Worm (Caenorhabditis elegans) whole organism, L1 larva: ENCODE measurements around the gene pals-27.

Experiments used
- C04F5.9 ChIP-seq: sonication (generic microtip); optimal IDR thresholded peaks from 2 replicates; lab custom pipeline; 2016; ENCODE audit warnings: missing genetic modification characterization, missing compliant biosample characterization
- C16A3.4 ChIP-seq: fragments of 150-350 bp; optimal IDR thresholded peaks from 2 replicates; lab custom pipeline; 2014; ENCODE audit warnings: missing biosample characterization, missing genetic modification characterization
- C34B4.2 ChIP-seq: sonication (generic microtip); optimal IDR thresholded peaks from 2 replicates; lab custom pipeline; 2017; ENCODE audit warnings: mild to moderate bottlenecking, missing genetic modification characterization, missing compliant biosample characterization
- F16B12.6 ChIP-seq: fragments of 150-350 bp; optimal IDR thresholded peaks from 2 replicates; lab custom pipeline; 2014; ENCODE audit warnings: missing biosample characterization, missing genetic modification characterization
- aha-1 ChIP-seq: fragments of 150-350 bp; optimal IDR thresholded peaks from 2 replicates; lab custom pipeline; 2014; ENCODE audit warnings: missing biosample characterization, missing genetic modification characterization
- alr-1 ChIP-seq: fragments of 200-800 bp; sonication (Bioruptor generic); optimal IDR thresholded peaks from 2 replicates; lab custom pipeline; 2018; ENCODE audit warnings: borderline replicate concordance, mild to moderate bottlenecking, missing genetic modification characterization, missing compliant biosample characterization
- ama-1 ChIP-seq: fragments of 150-350 bp; optimal IDR thresholded peaks from 2 replicates; lab custom pipeline; 2014
- blmp-1 ChIP-seq: fragments of 150-350 bp; optimal IDR thresholded peaks from 2 replicates; lab custom pipeline; 2014; ENCODE audit warnings: missing biosample characterization, missing genetic modification characterization
- ceh-63 ChIP-seq: fragments of 200-800 bp; sonication (Bioruptor generic); optimal IDR thresholded peaks from 2 replicates; lab custom pipeline; 2018; ENCODE audit warnings: mild to moderate bottlenecking, missing genetic modification characterization, missing compliant biosample characterization
- ceh-82 ChIP-seq, 3 experiments: fragments of 150-350 bp in 1 of 3; sonication (generic microtip) in 2 of 3; optimal IDR thresholded peaks; 2 replicates each; lab custom pipeline; 2014 to 2017; ENCODE audit warnings: missing biosample characterization in 3 of 3, missing genetic modification characterization in 3 of 3
- ceh-88 ChIP-seq: fragments of 200-800 bp; sonication (Bioruptor generic); IDR thresholded peaks from 2 replicates; pipeline ENCODE4 v1.3.6; 2022; ENCODE audit warnings: missing genetic modification characterization, missing compliant biosample characterization
- ceh-90 ChIP-seq: sonication (generic microtip); optimal IDR thresholded peaks from 2 replicates; lab custom pipeline; 2016; ENCODE audit warnings: missing genetic modification characterization, missing compliant biosample characterization
- dpl-1 ChIP-seq, 3 experiments: fragments of 150-350 bp in 2 of 3; sonication (generic microtip) in 1 of 3; optimal IDR thresholded peaks; 2 replicates each; lab custom pipeline; 2014 to 2017; ENCODE audit warnings: missing biosample characterization in 3 of 3, missing genetic modification characterization in 3 of 3, missing genetic modification reagents in 3 of 3
- dsc-1 ChIP-seq: sonication (generic microtip); optimal IDR thresholded peaks from 2 replicates; lab custom pipeline; 2016; ENCODE audit warnings: mild to moderate bottlenecking, missing genetic modification characterization, missing compliant biosample characterization
- efl-1 ChIP-seq, 4 experiments: fragments of 150-350 bp; optimal IDR thresholded peaks in 3 of 4; peaks in 1 of 4; 1 replicate in 1 of 4; 2 replicates in 3 of 4; lab custom pipeline; 2014; ENCODE audit warnings: missing biosample characterization in 2 of 4, missing genetic modification characterization in 2 of 4, missing genetic modification reagents in 2 of 4
- efl-3 ChIP-seq: fragments of 200-800 bp; sonication (Bioruptor generic); optimal IDR thresholded peaks from 2 replicates; lab custom pipeline; 2018; ENCODE audit warnings: mild to moderate bottlenecking, missing genetic modification characterization, missing compliant biosample characterization
- egl-27 ChIP-seq, 2 experiments: fragments of 150-350 bp in 1 of 2; sonication (generic microtip); optimal IDR thresholded peaks; 3 replicates each; lab custom pipeline; 2017 to 2018; ENCODE audit warnings: missing biosample characterization in 2 of 2, missing genetic modification characterization in 2 of 2, missing genetic modification reagents in 2 of 2
- elt-2 ChIP-seq: sonication (generic microtip); optimal IDR thresholded peaks from 2 replicates; lab custom pipeline; 2016; ENCODE audit warnings: missing genetic modification characterization, mild to moderate bottlenecking, inconsistent platforms, missing compliant biosample characterization, missing genetic modification reagents
- elt-3 ChIP-seq, 6 experiments: fragments of 150-350 bp in 1 of 6; sonication (generic microtip); optimal IDR thresholded peaks; 2 replicates each; lab custom pipeline; 2017 to 2018; ENCODE audit warnings: missing biosample characterization in 6 of 6, missing genetic modification characterization in 6 of 6, inconsistent platforms in 1 of 6
- ets-5 ChIP-seq: fragments of 200-800 bp; sonication (Bioruptor generic); IDR thresholded peaks from 2 replicates; pipeline ENCODE4 v1.3.6; 2022; ENCODE audit warnings: missing genetic modification characterization, missing compliant biosample characterization
- fkh-10 ChIP-seq: sonication (generic microtip); optimal IDR thresholded peaks from 2 replicates; lab custom pipeline; 2017; ENCODE audit warnings: missing biosample characterization, missing genetic modification reagents, missing genetic modification characterization
- fkh-8 ChIP-seq: sonication (generic microtip); optimal IDR thresholded peaks from 2 replicates; lab custom pipeline; 2016; ENCODE audit warnings: mild to moderate bottlenecking, missing genetic modification characterization, missing compliant biosample characterization
- hpl-2 ChIP-seq: fragments of 150-350 bp; optimal IDR thresholded peaks from 2 replicates; lab custom pipeline; 2014; ENCODE audit warnings: missing biosample characterization, missing genetic modification reagents, missing genetic modification characterization
- isw-1 ChIP-seq: fragments of 200-800 bp; sonication (Bioruptor generic); IDR thresholded peaks from 2 replicates; pipeline ENCODE4 v1.3.6; 2022; ENCODE audit warnings: missing genetic modification characterization, missing compliant biosample characterization
- jun-1 ChIP-seq: fragments of 150-350 bp; optimal IDR thresholded peaks from 2 replicates; lab custom pipeline; 2014; ENCODE audit warnings: missing biosample characterization, missing genetic modification reagents, missing genetic modification characterization
- lin-14 ChIP-seq: fragments of 200-800 bp; sonication (Bioruptor generic); optimal IDR thresholded peaks from 2 replicates; lab custom pipeline; 2018; ENCODE audit warnings: mild to moderate bottlenecking, missing genetic modification characterization, moderate library complexity, missing compliant biosample characterization
- lin-15B ChIP-seq: fragments of 150-350 bp; sonication (generic microtip); optimal IDR thresholded peaks from 3 replicates; lab custom pipeline; 2014; ENCODE audit warnings: missing biosample characterization, missing genetic modification characterization
- lin-35 ChIP-seq, 2 experiments: fragments of 150-350 bp; optimal IDR thresholded peaks; 2 replicates each; lab custom pipeline; 2014; ENCODE audit warnings: missing biosample characterization in 2 of 2, missing genetic modification characterization in 2 of 2, missing genetic modification reagents in 2 of 2
- lsy-2 ChIP-seq, 2 experiments: fragments of 150-350 bp; optimal IDR thresholded peaks; 2 replicates each; lab custom pipeline; 2014; ENCODE audit warnings: missing biosample characterization in 2 of 2, missing genetic modification characterization in 2 of 2
- mab-9 ChIP-seq: fragments of 200-800 bp; sonication (Bioruptor generic); IDR thresholded peaks from 2 replicates; pipeline ENCODE4 v1.3.6; 2022; ENCODE audit warnings: missing genetic modification reagents, missing genetic modification characterization, missing compliant biosample characterization
- mdl-1 ChIP-seq, 2 experiments: fragments of 150-350 bp; optimal IDR thresholded peaks; 2 replicates each; lab custom pipeline; 2014 to 2017; ENCODE audit warnings: missing biosample characterization in 2 of 2, missing genetic modification characterization in 2 of 2, inconsistent platforms in 1 of 2
- mef-2 ChIP-seq: fragments of 150-350 bp; optimal IDR thresholded peaks from 2 replicates; lab custom pipeline; 2014; ENCODE audit warnings: missing biosample characterization, missing genetic modification characterization
- nhr-12 ChIP-seq: sonication (generic microtip); optimal IDR thresholded peaks from 2 replicates; lab custom pipeline; 2017; ENCODE audit warnings: missing biosample characterization, missing genetic modification characterization
- nhr-47 ChIP-seq: sonication (generic microtip); optimal IDR thresholded peaks from 2 replicates; lab custom pipeline; 2016; ENCODE audit warnings: mild to moderate bottlenecking, missing genetic modification characterization, moderate library complexity, missing compliant biosample characterization
- nhr-71 ChIP-seq: sonication (generic microtip); optimal IDR thresholded peaks from 2 replicates; lab custom pipeline; 2016; ENCODE audit warnings: mild to moderate bottlenecking, missing genetic modification characterization, moderate library complexity, missing compliant biosample characterization
- nhr-84 ChIP-seq: sonication (generic microtip); optimal IDR thresholded peaks from 2 replicates; lab custom pipeline; 2017; ENCODE audit warnings: missing biosample characterization, missing genetic modification characterization
- nhr-90 ChIP-seq: sonication (generic microtip); optimal IDR thresholded peaks from 2 replicates; lab custom pipeline; 2016; ENCODE audit warnings: mild to moderate bottlenecking, missing genetic modification characterization, missing compliant biosample characterization; ENCODE audit not compliant: poor library complexity
- pag-3 ChIP-seq: sonication (generic microtip); optimal IDR thresholded peaks from 2 replicates; lab custom pipeline; 2017; ENCODE audit warnings: missing genetic modification characterization, mild to moderate bottlenecking, missing compliant biosample characterization, antibody characterized with exemption, borderline replicate concordance; ENCODE audit not compliant: insufficient read depth
- pax-3 ChIP-seq: fragments of 200-800 bp; sonication (Bioruptor generic); optimal IDR thresholded peaks from 2 replicates; lab custom pipeline; 2018; ENCODE audit warnings: mild to moderate bottlenecking, missing genetic modification characterization, moderate library complexity, missing compliant biosample characterization
- snpc-4 ChIP-seq: fragments of 150-350 bp; optimal IDR thresholded peaks from 2 replicates; lab custom pipeline; 2014; ENCODE audit warnings: missing biosample characterization, missing genetic modification characterization
- snu-23 ChIP-seq: sonication (generic microtip); optimal IDR thresholded peaks from 2 replicates; lab custom pipeline; 2016; ENCODE audit warnings: missing genetic modification characterization, missing compliant biosample characterization
- swsn-7 ChIP-seq: sonication (generic microtip); optimal IDR thresholded peaks from 2 replicates; lab custom pipeline; 2016; ENCODE audit warnings: missing genetic modification characterization, missing compliant biosample characterization
- unc-62 ChIP-seq: fragments of 150-350 bp; optimal IDR thresholded peaks from 2 replicates; lab custom pipeline; 2014; ENCODE audit warnings: missing biosample characterization, missing genetic modification reagents, missing genetic modification characterization
- unc-86 ChIP-seq: sonication (generic microtip); optimal IDR thresholded peaks from 2 replicates; lab custom pipeline; 2016; ENCODE audit warnings: missing genetic modification characterization, missing compliant biosample characterization
- unc-98 ChIP-seq: fragments of 200-800 bp; sonication (Bioruptor generic); IDR thresholded peaks from 2 replicates; pipeline ENCODE4 v1.3.6; 2022; ENCODE audit warnings: missing genetic modification characterization, missing compliant biosample characterization
- vab-15 ChIP-seq: sonication (generic microtip); optimal IDR thresholded peaks from 2 replicates; lab custom pipeline; 2017; ENCODE audit warnings: missing genotype, mild to moderate bottlenecking, missing genetic modification characterization, missing compliant biosample characterization
- xbp-1 ChIP-seq: sonication (generic microtip); optimal IDR thresholded peaks from 2 replicates; lab custom pipeline; 2016; ENCODE audit warnings: missing genetic modification characterization, missing compliant biosample characterization
- ztf-11 ChIP-seq, 2 experiments: sonication (generic microtip); optimal IDR thresholded peaks; 2 replicates each; lab custom pipeline; 2016 to 2017; ENCODE audit warnings: missing genetic modification characterization in 2 of 2, missing biosample characterization in 1 of 2, missing compliant biosample characterization in 1 of 2
- ztf-4 ChIP-seq: fragments of 150-350 bp; optimal IDR thresholded peaks from 2 replicates; lab custom pipeline; 2014; ENCODE audit warnings: missing biosample characterization, missing genetic modification characterization

The pals-27 gene

ce11 chrIII:4335614-4336013 is 45.8 kb upstream of the pals-27 start:
- TF ChIP-seq lin-14 (GFP tag; lab: Kevin White, UChicago) (peak; percentile 86), nhr-71 (tag; lab: Kevin White, UChicago) (peak; percentile 34), ceh-90 (tag; lab: Kevin White, UChicago) (no peak), jun-1 (tag; lab: Kevin White, UChicago) (peak; percentile 41), alr-1 (tag; lab: Kevin White, UChicago) (no peak), C34B4.2 (tag; lab: Kevin White, UChicago) (no peak), efl-3 (GFP tag; lab: Kevin White, UChicago) (no peak), snu-23 (peak; percentile 25), ceh-82 (tag; optimal IDR thresholded peaks at IDR 0.05; lab: Kevin White, UChicago) (peak in 2 of 3 experiments; percentile 36 to 41), isw-1 (peak; percentile 39; the same call in 1 of the 2 replicates), mef-2 (tag; lab: Kevin White, UChicago) (no peak), ama-1 (no peak), snpc-4 (tag; lab: Kevin White, UChicago) (no peak), pag-3 (tag; lab: Kevin White, UChicago) (no peak), lin-35 (GFP tag; optimal IDR thresholded peaks at IDR 0.05; lab: Kevin White, UChicago) (peak in 1 of 2 experiments; percentile 37), unc-62 (no peak), nhr-84 (tag; lab: Kevin White, UChicago) (no peak), elt-3 (tag; optimal IDR thresholded peaks at IDR 0.05; lab: Kevin White, UChicago) (no peak), nhr-90 (tag; lab: Kevin White, UChicago) (no peak), ceh-88 (no peak), xbp-1 (tag; lab: Kevin White, UChicago) (peak; percentile 9), lsy-2 (tag; optimal IDR thresholded peaks at IDR 0.05; lab: Kevin White, UChicago) (peak in 1 of 2 experiments; percentile 46), pax-3 (no peak), blmp-1 (peak; percentile 7), dpl-1 (GFP tag; optimal IDR thresholded peaks at IDR 0.05; lab: Kevin White, UChicago) (peak in 1 of 3 experiments; percentile 8), aha-1 (tag; lab: Kevin White, UChicago) (no peak), fkh-8 (tag; lab: Kevin White, UChicago) (peak; percentile 66), vab-15 (tag; lab: Kevin White, UChicago) (no peak), C04F5.9 (tag; lab: Kevin White, UChicago) (no peak), mdl-1 (tag; optimal IDR thresholded peaks at IDR 0.05; lab: Kevin White, UChicago) (no peak), nhr-47 (tag; lab: Kevin White, UChicago) (peak; percentile 40), dsc-1 (tag; lab: Kevin White, UChicago) (no peak), C16A3.4 (no peak), F16B12.6 (no peak), ceh-63 (GFP tag; lab: Kevin White, UChicago) (no peak), unc-86 (tag; lab: Kevin White, UChicago) (peak; percentile 40), elt-2 (tag; lab: Kevin White, UChicago) (no peak), ets-5 (no peak), ztf-11 (tag; optimal IDR thresholded peaks at IDR 0.05; lab: Kevin White, UChicago) (peak in 1 of 2 experiments; percentile 25), efl-1 (optimal IDR thresholded peaks at IDR 0.05; lab: Kevin White, UChicago) (peak in 1 of 2 experiments; percentile 48), efl-1 (GFP tag; optimal IDR thresholded peaks at IDR 0.05 in 1 of 2; lab: Kevin White, UChicago) (peak; percentile 19 to 24), ztf-4 (tag; lab: Kevin White, UChicago) (no peak), swsn-7 (tag; lab: Kevin White, UChicago) (peak; percentile 31)
- TF ChIP-seq, all 84 proteins: peak for 17

DNA sequence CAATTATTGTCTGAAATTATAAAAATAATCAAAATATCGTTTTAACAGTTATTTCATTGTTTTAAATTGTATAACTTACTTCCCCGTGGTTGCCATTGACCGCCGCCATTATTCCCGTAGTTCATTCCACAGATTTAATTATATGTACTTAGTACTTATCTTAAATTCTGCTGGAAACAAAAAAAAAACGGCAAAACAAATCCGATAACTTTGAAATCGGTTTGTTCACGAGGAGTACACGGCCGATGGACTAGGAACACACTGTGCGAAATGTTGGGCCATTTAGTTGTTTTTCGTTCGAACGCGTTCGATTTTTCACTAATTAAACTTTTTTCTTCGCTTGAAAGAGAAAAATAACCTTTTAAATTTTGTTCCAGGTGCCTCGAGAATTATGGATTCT is 38.4 kb upstream of the pals-27 start, which contains the start of the genes B0285.3 and lcmt-1:
B0285.3 (minus strand) TSS at position 267 of the 400 bp plus-strand sequence.
lcmt-1 (plus strand) TSS at position 377 of the 400 bp plus-strand sequence.
- TF ChIP-seq isw-1 (peak; percentile 5; the same call in 1 of the 2 replicates), fkh-10 (GFP tag; lab: Kevin White, UChicago) (no peak), lin-15B (tag; lab: Kevin White, UChicago) (peak; percentile 3), nhr-84 (tag; lab: Kevin White, UChicago) (no peak), C16A3.4 (no peak), nhr-90 (tag; lab: Kevin White, UChicago) (peak; percentile 70), dsc-1 (tag; lab: Kevin White, UChicago) (peak; percentile 75), hpl-2 (no peak), ztf-4 (tag; lab: Kevin White, UChicago) (no peak), jun-1 (tag; lab: Kevin White, UChicago) (no peak), F16B12.6 (peak; percentile 24), fkh-8 (tag; lab: Kevin White, UChicago) (peak; percentile 38), nhr-12 (tag; lab: Kevin White, UChicago) (no peak), ceh-90 (tag; lab: Kevin White, UChicago) (peak; percentile 84), pax-3 (peak; percentile 12), mab-9 (GFP tag; lab: Robert Waterston, UW) (peak; percentile 33; the same call in 1 of the 2 replicates), lsy-2 (tag; optimal IDR thresholded peaks at IDR 0.05; lab: Kevin White, UChicago) (peak; percentile 51 to 59), unc-98 (GFP tag; lab: Robert Waterston, UW) (no peak), egl-27 (tag; optimal IDR thresholded peaks at IDR 0.05; lab: Kevin White, UChicago) (no peak), elt-2 (tag; lab: Kevin White, UChicago) (no peak)
